Fruit fly (Drosophila melanogaster): ENCODE data around the gene Pkd2.

Gene Pkd2

dm6 chr2L:12369612-12370011 lies 28.5 kb upstream of the Pkd2 start:
- TF ChIP-seq CG11560 (tag; IDR thresholded peaks at IDR 0.05) (no peak), HLH4C (GFP tag; IDR thresholded peaks at IDR 0.05; ENCODE audit: partially characterized antibody) (no peak), CG2678 (tag; optimal IDR thresholded peaks at IDR 0.05) (peak; percentile 49), danr (GFP tag; IDR thresholded peaks at IDR 0.05) (no peak), CG11695 (GFP tag; IDR thresholded peaks at IDR 0.05) (peak; percentile 25; the same call in 1 of the 3 replicates), wdn (GFP tag; IDR thresholded peaks at IDR 0.05) (0 out of 2 replicates have a peak, but pooled peaks have one; percentile 25), CG15011 (GFP tag; optimal IDR thresholded peaks at IDR 0.05) (peak; percentile 11), B-H2 (GFP tag; optimal IDR thresholded peaks at IDR 0.05) (peak; percentile 55), MTF-1 (GFP tag; optimal IDR thresholded peaks at IDR 0.05; ENCODE audit: borderline replicate concordance) (peak; percentile 14), CG33213 (GFP tag; optimal IDR thresholded peaks at IDR 0.05) (peak; percentile 1), CG4707 (GFP tag; optimal IDR thresholded peaks at IDR 0.05) (no peak), so (GFP tag; IDR thresholded peaks at IDR 0.05) (0 out of 3 replicates have a peak, but pooled peaks have one; percentile 33), sqz (GFP tag; optimal IDR thresholded peaks at IDR 0.05) (peak; percentile 6), Ada2b (GFP tag; IDR thresholded peaks at IDR 0.05) (peak; percentile 13; the same call in 1 of the 2 replicates), vvl (GFP tag; IDR thresholded peaks at IDR 0.05) (peak; percentile 27; the same call in 1 of the 2 replicates), HHEX (GFP tag; optimal IDR thresholded peaks at IDR 0.05) (peak; percentile 53), CG13296 (GFP tag; optimal IDR thresholded peaks at IDR 0.05) (peak; percentile 57), NFAT (GFP tag; IDR thresholded peaks at IDR 0.05) (peak; percentile 27; the same call in 1 of the 2 replicates), Trl (optimal IDR thresholded peaks at IDR 0.05) (no peak), Trl (GFP tag; optimal IDR thresholded peaks at IDR 0.05) (peak; percentile 18), CG13424 (tag; optimal IDR thresholded peaks at IDR 0.05) (peak; percentile 15), sob (GFP tag; IDR thresholded peaks at IDR 0.05) (peak; percentile 54; the same call in 1 of the 2 replicates), CG16863 (GFP tag; optimal IDR thresholded peaks at IDR 0.05) (no peak), CG11247 (GFP tag; IDR thresholded peaks at IDR 0.05) (peak; percentile 49; the same call in 1 of the 2 replicates), sim (GFP tag; IDR thresholded peaks at IDR 0.05) (0 out of 2 replicates have a peak, but pooled peaks have one; percentile 8), CG12769 (tag; optimal IDR thresholded peaks at IDR 0.05) (peak; percentile 43), CG10366 (GFP tag; IDR thresholded peaks at IDR 0.05) (no peak), her (GFP tag; optimal IDR thresholded peaks at IDR 0.05) (peak; percentile 7), CG4424 (GFP tag; optimal IDR thresholded peaks at IDR 0.05) (no peak), esg (GFP tag; conservative IDR thresholded peaks at IDR 0.05) (no peak), CG31388 (GFP tag; optimal IDR thresholded peaks at IDR 0.05) (no peak), PHDP (tag; optimal IDR thresholded peaks at IDR 0.05) (peak; percentile 38), CG2120 (GFP tag; optimal IDR thresholded peaks at IDR 0.05) (peak; percentile 52), exex (tag; optimal IDR thresholded peaks at IDR 0.05) (peak; percentile 15), CG17385 (GFP tag; optimal IDR thresholded peaks at IDR 0.05) (peak; percentile 17), dpn (GFP tag; optimal IDR thresholded peaks at IDR 0.05) (peak in 1 of 2 experiments; percentile 6), CG4617 (GFP tag; optimal IDR thresholded peaks at IDR 0.05; ENCODE audit: borderline replicate concordance) (no peak), CG1792 (GFP tag; optimal IDR thresholded peaks at IDR 0.05) (peak; percentile 11), CG1233 (GFP tag; optimal IDR thresholded peaks at IDR 0.05) (peak; percentile 16), Dbx (GFP tag; IDR thresholded peaks at IDR 0.05) (0 out of 3 replicates have a peak, but pooled peaks have one; percentile 55), fd3F (GFP tag; optimal IDR thresholded peaks at IDR 0.05) (peak; percentile 35), grn (GFP tag; optimal IDR thresholded peaks at IDR 0.05) (no peak), chif (GFP tag; optimal IDR thresholded peaks at IDR 0.05) (no peak), BtbVII (GFP tag; optimal IDR thresholded peaks at IDR 0.05) (peak; percentile 55), Sox100B (GFP tag; optimal IDR thresholded peaks at IDR 0.05) (peak; percentile 2), Ets97D (GFP tag; optimal IDR thresholded peaks at IDR 0.05) (no peak), CG32772 (GFP tag; IDR thresholded peaks at IDR 0.05) (no peak), dmrt11E (tag; optimal IDR thresholded peaks at IDR 0.05) (no peak), aop (GFP tag; IDR thresholded peaks at IDR 0.05) (no peak), sug (tag; optimal IDR thresholded peaks at IDR 0.05) (peak; percentile 27), ci (GFP tag; IDR thresholded peaks at IDR 0.05) (0 out of 3 replicates have a peak, but pooled peaks have one; percentile 25)

Measured in whole organism, embryonic.